Worm (Caenorhabditis elegans) whole organism, early embryonic: Measurements from ENCODE around the gene T08H10.3.
A peak's percentile ranks its signal among the peaks of the same experiment; 100 is the strongest.

ENCODE experiments used
- B0310.2 ChIP-seq: sonication (generic microtip); optimal IDR thresholded peaks from 2 replicates; lab custom pipeline; 2016; ENCODE audit warnings: mild to moderate bottlenecking, missing genetic modification characterization, missing compliant biosample characterization
- F13C5.2 ChIP-seq: sonication (generic microtip); optimal IDR thresholded peaks from 2 replicates; lab custom pipeline; 2017; ENCODE audit warnings: mild to moderate bottlenecking, missing genetic modification characterization, inconsistent platforms, missing compliant biosample characterization
- ama-1 ChIP-seq: fragments of 150-350 bp; optimal IDR thresholded peaks from 2 replicates; lab custom pipeline; 2014
- ceh-13 ChIP-seq: fragments of 200-800 bp; sonication (Bioruptor generic); optimal IDR thresholded peaks from 2 replicates; lab custom pipeline; 2018; ENCODE audit warnings: mild to moderate bottlenecking, missing genetic modification characterization, missing compliant biosample characterization
- hmbx-1 ChIP-seq: sonication (generic microtip); optimal IDR thresholded peaks from 2 replicates; lab custom pipeline; 2016; ENCODE audit warnings: mild to moderate bottlenecking, missing genetic modification characterization, missing compliant biosample characterization
- hmg-4 ChIP-seq: fragments of 200-800 bp; sonication (Bioruptor generic); optimal IDR thresholded peaks from 2 replicates; lab custom pipeline; 2018; ENCODE audit warnings: mild to moderate bottlenecking, missing genetic modification characterization, missing compliant biosample characterization
- hnd-1 ChIP-seq: sonication (generic microtip); optimal IDR thresholded peaks from 2 replicates; lab custom pipeline; 2016; ENCODE audit warnings: missing genetic modification characterization, missing compliant biosample characterization
- pes-1 ChIP-seq: fragments of 200-800 bp; sonication (Bioruptor generic); IDR thresholded peaks from 2 replicates; pipeline ENCODE4 v1.3.6; 2022; ENCODE audit warnings: missing genetic modification reagents, missing genetic modification characterization, missing compliant biosample characterization
- scrt-1 ChIP-seq: fragments of 200-800 bp; sonication (Bioruptor generic); IDR thresholded peaks from 2 replicates; pipeline ENCODE4 v1.3.6; 2022; ENCODE audit warnings: missing genetic modification characterization, missing compliant biosample characterization
- tbx-37 ChIP-seq: fragments of 200-800 bp; sonication (Bioruptor generic); conservative IDR thresholded peaks from 2 replicates; pipeline ENCODE4 v1.3.6; 2022; ENCODE audit warnings: missing genetic modification reagents, missing genetic modification characterization, missing compliant biosample characterization
- tra-4 ChIP-seq: sonication (generic microtip); optimal IDR thresholded peaks from 2 replicates; lab custom pipeline; 2017; ENCODE audit warnings: missing genetic modification characterization, missing compliant biosample characterization

DNA sequence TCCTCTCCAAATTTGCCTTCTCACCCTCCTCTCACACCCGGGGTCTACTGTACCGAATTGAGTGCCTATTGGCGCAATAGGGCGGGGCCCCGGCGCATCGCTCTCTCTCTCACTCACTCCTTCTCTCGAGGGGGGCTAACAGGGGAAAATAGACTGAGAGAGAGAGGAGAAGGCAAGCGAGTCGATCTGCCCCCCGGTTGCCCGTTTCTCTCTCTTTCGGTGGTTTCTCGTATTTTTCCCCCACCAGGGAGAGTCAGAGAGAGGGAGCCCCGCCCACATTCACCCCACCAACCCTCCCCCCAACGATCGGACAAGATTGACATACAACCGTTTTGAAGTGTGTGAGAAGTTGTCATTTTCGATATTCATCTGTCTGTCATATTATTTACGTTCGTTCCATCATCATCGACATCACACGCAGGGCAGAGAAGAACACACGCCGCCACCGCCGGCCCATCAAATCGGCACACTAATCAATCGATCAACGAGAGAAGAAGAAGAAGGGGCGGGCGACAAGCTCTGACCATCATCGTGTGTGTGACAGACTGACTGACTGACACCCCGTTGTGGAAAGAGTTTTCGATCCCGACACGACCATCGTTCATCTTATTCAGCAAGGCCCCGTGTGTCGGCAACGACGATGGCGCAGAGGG, 28.1 kb downstream of the T08H10.3 start:
- TF ChIP-seq hnd-1 (no peak), hmg-4 (GFP tag; lab: Kevin White, UChicago) (peak; percentile 70), ama-1 (lab: Kevin White, UChicago) (no peak), tra-4 (tag; lab: Kevin White, UChicago) (no peak), pes-1 (GFP tag; lab: Robert Waterston, UW) (peak; percentile 55; the same call in 1 of the 2 replicates), F13C5.2 (tag; lab: Kevin White, UChicago) (peak; percentile 51), ceh-13 (GFP tag; lab: Kevin White, UChicago) (no peak), hmbx-1 (tag; lab: Kevin White, UChicago) (no peak), tbx-37 (no peak), B0310.2 (no peak), scrt-1 (GFP tag; lab: Robert Waterston, UW) (0 out of 2 replicates have a peak, but pooled peaks have one; percentile 11)
